Worm (Caenorhabditis elegans): ENCODE data around the gene smcr-8.

DNA sequence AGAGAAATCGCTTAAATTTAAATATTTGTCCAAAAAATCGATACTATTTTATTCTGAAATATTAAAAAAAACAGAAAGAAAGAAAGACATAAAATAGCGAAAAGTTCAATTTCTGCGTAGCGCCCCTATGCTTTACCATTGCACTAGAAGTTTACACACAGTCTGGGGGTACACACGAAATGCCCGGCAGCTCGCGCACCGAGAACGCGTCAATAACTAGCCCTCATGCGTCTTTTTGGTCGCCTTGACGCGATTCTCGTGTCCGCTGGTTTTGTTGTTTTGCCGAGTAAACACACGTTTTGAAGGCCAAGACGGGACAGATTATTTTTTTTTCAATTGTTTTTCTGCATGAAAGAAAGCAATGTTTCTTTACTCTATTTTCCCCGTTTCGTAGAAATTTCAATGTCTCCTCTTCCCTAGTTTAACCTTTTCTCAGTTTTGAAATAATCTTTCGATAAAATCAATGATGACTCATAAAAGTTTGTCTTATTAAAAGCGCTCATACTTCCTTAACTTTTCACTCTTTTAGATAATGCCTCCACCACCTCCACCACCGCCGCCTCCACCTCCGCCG lies 19.0 kb downstream of the smcr-8 start, which contains the start of gene wip-1:
- TF ChIP-seq T22C8.4 (GFP tag; IDR thresholded peaks at IDR 0.05) (0 out of 2 replicates have a peak, but pooled peaks have one; percentile 8), ztf-29 (GFP tag; IDR thresholded peaks at IDR 0.05) (peak; percentile 78), med-1 (GFP tag; optimal IDR thresholded peaks at IDR 0.05; ENCODE audit: insufficient read depth) (peak; percentile 15), cog-1 (tag; optimal IDR thresholded peaks at IDR 0.05) (peak; percentile 91), ztf-23 (GFP tag; IDR thresholded peaks at IDR 0.05) (peak; percentile 100), flt-1 (GFP tag; IDR thresholded peaks at IDR 0.05) (peak; percentile 85), tab-1 (GFP tag; IDR thresholded peaks at IDR 0.05) (peak; percentile 40; the same call in 1 of the 2 replicates), ref-1 (GFP tag; conservative IDR thresholded peaks at IDR 0.05) (no peak)
